Fruit fly (Drosophila melanogaster): ENCODE results near the gene CG9515.

The CG9515 gene

dm6 chr2L:8952194-8953037, 9.4 kb upstream of the CG9515 start (continued):
- TF ChIP-seq CG30403 (GFP tag; optimal IDR thresholded peaks at IDR 0.05) (peak; percentile 34), nerfin-2 (GFP tag; IDR thresholded peaks at IDR 0.05; ENCODE audit: partially characterized antibody) (peak; percentile 57), HmgZ (tag; optimal IDR thresholded peaks at IDR 0.05) (peak; percentile 40), Fer3 (tag; optimal IDR thresholded peaks at IDR 0.05) (peak; percentile 23), Dip3 (GFP tag; optimal IDR thresholded peaks at IDR 0.05) (peak; percentile 31), Ssrp (tag; optimal IDR thresholded peaks at IDR 0.05) (peak; percentile 23), CG12219 (GFP tag; optimal IDR thresholded peaks at IDR 0.05) (peak; percentile 30), Dek (tag; optimal IDR thresholded peaks at IDR 0.05) (peak; percentile 26), ap (GFP tag; IDR thresholded peaks at IDR 0.05) (no peak), BEAF-32 (GFP tag; optimal IDR thresholded peaks at IDR 0.05) (peak; percentile 11), al (GFP tag; IDR thresholded peaks at IDR 0.05) (peak; percentile 25; the same call in 1 of the 2 replicates), sim (GFP tag; IDR thresholded peaks at IDR 0.05) (peak; percentile 20; the same call in 1 of the 2 replicates), Mad (GFP tag; optimal IDR thresholded peaks at IDR 0.05) (peak; percentile 1), B-H1 (GFP tag; IDR thresholded peaks at IDR 0.05) (peak; percentile 33; the same call in 1 of the 3 replicates), CG30020 (tag; optimal IDR thresholded peaks at IDR 0.05) (no peak), dm (GFP tag; optimal IDR thresholded peaks at IDR 0.05) (peak; percentile 24), CG9932 (GFP tag; IDR thresholded peaks at IDR 0.05) (peak; percentile 65), Hey (tag; optimal IDR thresholded peaks at IDR 0.05) (no peak), ftz-f1 (GFP tag; optimal IDR thresholded peaks at IDR 0.05) (no peak), CG31224 (GFP tag; IDR thresholded peaks at IDR 0.05) (0 out of 2 replicates have a peak, but pooled peaks have one; percentile 36), sens (GFP tag) (peak; percentile 86), CG15073 (GFP tag; optimal IDR thresholded peaks at IDR 0.05) (no peak), CG6854 (GFP tag; optimal IDR thresholded peaks at IDR 0.05) (no peak), CG4424 (GFP tag; optimal IDR thresholded peaks at IDR 0.05) (peak; percentile 49), dysf (GFP tag; IDR thresholded peaks at IDR 0.05) (no peak), CG13123 (GFP tag; optimal IDR thresholded peaks at IDR 0.05) (no peak), mirr (GFP tag; optimal IDR thresholded peaks at IDR 0.05) (peak; percentile 42), HLH54F (GFP tag; optimal IDR thresholded peaks at IDR 0.05) (peak; percentile 49), twi (tag; optimal IDR thresholded peaks at IDR 0.05) (no peak), bcd (GFP tag; optimal IDR thresholded peaks at IDR 0.05) (peak; percentile 38), unc-4 (GFP tag; IDR thresholded peaks at IDR 0.05; ENCODE audit: partially characterized antibody) (no peak), sc (optimal IDR thresholded peaks at IDR 0.05) (no peak), sc (GFP tag; optimal IDR thresholded peaks at IDR 0.05) (no peak), CG7372 (GFP tag; IDR thresholded peaks at IDR 0.05) (no peak; the same call in 1 of the 2 replicates), sqz (GFP tag; optimal IDR thresholded peaks at IDR 0.05) (no peak), slbo (GFP tag; IDR thresholded peaks at IDR 0.05) (peak; percentile 71), Ptx1 (GFP tag; IDR thresholded peaks at IDR 0.05) (peak; percentile 58), dimm (GFP tag; IDR thresholded peaks at IDR 0.05) (no peak), Camta (GFP tag; optimal IDR thresholded peaks at IDR 0.05) (no peak), CG4617 (GFP tag; optimal IDR thresholded peaks at IDR 0.05; ENCODE audit: borderline replicate concordance) (no peak), unpg (GFP tag; optimal IDR thresholded peaks at IDR 0.05) (peak; percentile 42), ara (GFP tag; IDR thresholded peaks at IDR 0.05) (peak; percentile 54; the same call in 1 of the 2 replicates), CG18599 (GFP tag; optimal IDR thresholded peaks at IDR 0.05) (peak; percentile 79), E2f1 (GFP tag; IDR thresholded peaks at IDR 0.05) (peak; percentile 34; the same call in 1 of the 2 replicates), shn (GFP tag; optimal IDR thresholded peaks at IDR 0.05) (peak; percentile 58), Pdp1 (GFP tag; optimal IDR thresholded peaks at IDR 0.05) (peak; percentile 7 to 25), CG34422 (GFP tag; IDR thresholded peaks at IDR 0.05) (0 out of 3 replicates have a peak, but pooled peaks have one; percentile 50), CG2678 (tag; optimal IDR thresholded peaks at IDR 0.05) (peak; percentile 47), cwo (GFP tag; optimal IDR thresholded peaks at IDR 0.05) (peak; percentile 61)
